Fruit fly (Drosophila melanogaster) whole organism, wandering third instar larva: Measurements from ENCODE around the gene CG42727.

ENCODE experiments used
- Abd-B ChIP-seq: fragments of >200 bp; optimal IDR thresholded peaks from 2 replicates; lab custom pipeline; 2017; ENCODE audit warnings: missing biosample characterization, missing genetic modification characterization
- CG32264 ChIP-seq: fragments of 200-800 bp; sonication (Bioruptor generic); optimal IDR thresholded peaks from 2 replicates; lab custom pipeline; 2016; ENCODE audit warnings: missing biosample characterization, missing genetic modification characterization
- CG9705 ChIP-seq: fragments of 200-800 bp; sonication (Bioruptor generic); optimal IDR thresholded peaks from 2 replicates; lab custom pipeline; 2018; ENCODE audit warnings: missing biosample characterization, mild to moderate bottlenecking, missing genetic modification characterization
- CrebA ChIP-seq: fragments of 200-800 bp; sonication (Bioruptor generic); optimal IDR thresholded peaks from 2 replicates; lab custom pipeline; 2016; ENCODE audit warnings: missing biosample characterization, mild to moderate bottlenecking, missing genetic modification characterization, borderline replicate concordance
- Dfd ChIP-seq: fragments of >200 bp; optimal IDR thresholded peaks from 2 replicates; lab custom pipeline; 2017; ENCODE audit warnings: missing biosample characterization, missing genetic modification characterization
- Dif ChIP-seq: fragments of 200-275, 200-300 bp; sonication (Bioruptor generic); optimal IDR thresholded peaks from 2 replicates; lab custom pipeline; 2018; ENCODE audit warnings: missing biosample characterization, missing genetic modification characterization; ENCODE audit not compliant: partially characterized antibody
- GATAd ChIP-seq: sonication (Bioruptor generic); optimal IDR thresholded peaks from 2 replicates; lab custom pipeline; 2016; ENCODE audit warnings: missing biosample characterization, missing genetic modification characterization
- HLH106 ChIP-seq: fragments of 200-800 bp; optimal IDR thresholded peaks from 3 replicates; lab custom pipeline; 2019; ENCODE audit warnings: missing biosample characterization, mild to moderate bottlenecking, missing genetic modification characterization, moderate library complexity
- Hnf4 ChIP-seq: fragments of 200-800 bp; sonication (Bioruptor generic); optimal IDR thresholded peaks from 2 replicates; lab custom pipeline; 2016; ENCODE audit warnings: missing biosample characterization, mild to moderate bottlenecking, missing genetic modification characterization
- Hr78 ChIP-seq: fragments of >200 bp; optimal IDR thresholded peaks from 2 replicates; lab custom pipeline; 2017; ENCODE audit warnings: missing biosample characterization, missing genetic modification characterization
- Hr83 ChIP-seq: fragments of 200-300 bp; sonication (Bioruptor generic); optimal IDR thresholded peaks from 2 replicates; lab custom pipeline; 2016; ENCODE audit warnings: missing biosample characterization, mild to moderate bottlenecking, missing genetic modification characterization, moderate library complexity; ENCODE audit not compliant: poor library complexity, severe bottlenecking
- Jra ChIP-seq: sonication (Bioruptor generic); optimal IDR thresholded peaks from 2 replicates; lab custom pipeline; 2016; ENCODE audit warnings: missing biosample characterization, missing genetic modification characterization
- Mio ChIP-seq: sonication (Bioruptor generic); optimal IDR thresholded peaks from 2 replicates; lab custom pipeline; 2016; ENCODE audit warnings: missing biosample characterization, missing genetic modification characterization
- Myc ChIP-seq: fragments of >200 bp; optimal IDR thresholded peaks from 2 replicates; lab custom pipeline; 2017
- N ChIP-seq: fragments of >200 bp; optimal IDR thresholded peaks from 2 replicates; lab custom pipeline; 2018; ENCODE audit warnings: missing biosample characterization, missing external identifiers, missing genetic modification characterization
- OdsH ChIP-seq: fragments of 200-800 bp; sonication (Bioruptor generic); optimal IDR thresholded peaks from 2 replicates; lab custom pipeline; 2016; ENCODE audit warnings: missing biosample characterization, mild to moderate bottlenecking, missing genetic modification characterization
- Rel ChIP-seq, 2 experiments: fragments of 200-800 bp; sonication (Bioruptor generic) in 1 of 2; optimal IDR thresholded peaks; 2 replicates in 1 of 2; 3 replicates in 1 of 2; lab custom pipeline; 2016 to 2019; ENCODE audit warnings: mild to moderate bottlenecking in 2 of 2, missing biosample characterization in 2 of 2, missing genetic modification characterization in 2 of 2, moderate library complexity in 1 of 2
- Sp1 ChIP-seq: fragments of 200-800 bp; sonication (Bioruptor generic); optimal IDR thresholded peaks from 3 replicates; lab custom pipeline; 2019; ENCODE audit warnings: missing biosample characterization, mild to moderate bottlenecking, missing genetic modification characterization, moderate library complexity
- Vsx2 ChIP-seq: fragments of 200-300, 225-300 bp; sonication (Bioruptor generic); optimal IDR thresholded peaks from 2 replicates; lab custom pipeline; 2018; ENCODE audit warnings: missing biosample characterization, missing genetic modification characterization; ENCODE audit not compliant: partially characterized antibody
- br ChIP-seq: fragments of 200-800 bp; sonication (Bioruptor generic); optimal IDR thresholded peaks from 2 replicates; lab custom pipeline; 2016; ENCODE audit warnings: missing biosample characterization, missing genetic modification characterization
- brk ChIP-seq: fragments of 200-800 bp; sonication (Bioruptor generic); optimal IDR thresholded peaks from 2 replicates; lab custom pipeline; 2016; ENCODE audit warnings: missing biosample characterization, mild to moderate bottlenecking, missing genetic modification characterization
- dl ChIP-seq, 2 experiments: fragments of 175-275, 200-275 bp in 1 of 2; fragments of 200-275 bp in 1 of 2; sonication (Bioruptor generic); optimal IDR thresholded peaks; lab custom pipeline; 2018; ENCODE audit warnings: mild to moderate bottlenecking in 2 of 2, missing biosample characterization in 2 of 2, missing genetic modification characterization in 2 of 2, moderate library complexity in 2 of 2; ENCODE audit not compliant: partially characterized antibody in 2 of 2, insufficient read depth in 1 of 2
- dmrt93B ChIP-seq: fragments of 200-800 bp; sonication (Bioruptor generic); optimal IDR thresholded peaks from 2 replicates; lab custom pipeline; 2018; ENCODE audit warnings: missing biosample characterization, mild to moderate bottlenecking, missing genetic modification characterization
- dsf ChIP-seq: sonication (Bioruptor generic); optimal IDR thresholded peaks from 2 replicates; lab custom pipeline; 2016; ENCODE audit warnings: missing biosample characterization, missing genetic modification characterization, borderline replicate concordance
- ey ChIP-seq: fragments of 200-800 bp; sonication (Bioruptor generic); optimal IDR thresholded peaks from 2 replicates; lab custom pipeline; 2016; ENCODE audit warnings: missing biosample characterization, missing genetic modification characterization
- foxo ChIP-seq, 2 experiments: fragments of 200-800 bp; sonication (Bioruptor generic); optimal IDR thresholded peaks; 2 replicates in 1 of 2; 3 replicates in 1 of 2; lab custom pipeline; 2016 to 2017; ENCODE audit warnings: missing biosample characterization in 2 of 2, missing genetic modification characterization in 2 of 2
- fru ChIP-seq: fragments of 200-800 bp; sonication (Bioruptor generic); optimal IDR thresholded peaks from 3 replicates; lab custom pipeline; 2016; ENCODE audit warnings: missing biosample characterization, mild to moderate bottlenecking, missing genetic modification characterization
- h ChIP-seq: fragments of 200-800 bp; sonication (Bioruptor generic); optimal IDR thresholded peaks from 3 replicates; lab custom pipeline; 2016; ENCODE audit warnings: missing biosample characterization, mild to moderate bottlenecking, missing genetic modification characterization
- jim ChIP-seq: fragments of 175-275, 200-325 bp; sonication (Bioruptor generic); optimal IDR thresholded peaks from 2 replicates; lab custom pipeline; 2016; ENCODE audit warnings: missing biosample characterization, mild to moderate bottlenecking, missing genetic modification characterization
- lola ChIP-seq: fragments of >200 bp; optimal IDR thresholded peaks from 2 replicates; lab custom pipeline; 2017; ENCODE audit warnings: missing biosample characterization, missing genetic modification characterization
- pan ChIP-seq: fragments of >200 bp; optimal IDR thresholded peaks from 2 replicates; lab custom pipeline; 2017
- psq ChIP-seq: fragments of 200-800 bp; sonication (Bioruptor generic); optimal IDR thresholded peaks from 3 replicates; lab custom pipeline; 2017; ENCODE audit warnings: missing biosample characterization, mild to moderate bottlenecking, missing genetic modification characterization, moderate library complexity
- rgr ChIP-seq: fragments of 200-800 bp; sonication (Bioruptor generic); optimal IDR thresholded peaks from 3 replicates; lab custom pipeline; 2016; ENCODE audit warnings: missing biosample characterization, mild to moderate bottlenecking, missing genetic modification characterization
- sage ChIP-seq: fragments of 200-800 bp; sonication (Bioruptor generic); optimal IDR thresholded peaks from 2 replicates; lab custom pipeline; 2016; ENCODE audit warnings: missing biosample characterization, mild to moderate bottlenecking, missing genetic modification characterization
- sv ChIP-seq: fragments of 200-800 bp; sonication (Bioruptor generic); optimal IDR thresholded peaks from 3 replicates; lab custom pipeline; 2016; ENCODE audit warnings: missing biosample characterization, missing genetic modification characterization
- tai ChIP-seq: sonication (Bioruptor generic); optimal IDR thresholded peaks from 2 replicates; lab custom pipeline; 2016; ENCODE audit warnings: missing biosample characterization, missing genetic modification characterization
- usp ChIP-seq: fragments of >200 bp; optimal IDR thresholded peaks from 2 replicates; lab custom pipeline; 2017; ENCODE audit warnings: missing biosample characterization, missing genetic modification characterization
- woc ChIP-seq: sonication (Bioruptor generic); optimal IDR thresholded peaks from 2 replicates; lab custom pipeline; 2016; ENCODE audit warnings: missing biosample characterization, mild to moderate bottlenecking, missing genetic modification characterization

Gene CG42727

dm6 chr3R:15328083-15328779 lies 19.6 kb upstream of the CG42727 start, which contains the start of the genes CG6236 and ea:
TSS of gene CG6236 (minus strand) at chr3R:15328269.
TSS of gene ea (plus strand) at chr3R:15328729.
- peak; percentile 66 for TF ChIP-seq Myc (lab: Kevin White, UChicago)
- no peak for TF ChIP-seq CG32264 (GFP tag; lab: Kevin White, UChicago)
- TF ChIP-seq, all 38 proteins: peak for 1

dm6 chr3R:15330472-15330871 lies 17.4 kb upstream of the CG42727 start, which contains the start of gene mRpL9:
TSS of gene mRpL9 (plus strand) at chr3R:15330738.
- TF ChIP-seq Dif (GFP tag; lab: Kevin White, UChicago) (no peak), HLH106 (tag; lab: Kevin White, UChicago) (peak; percentile 57), Jra (GFP tag; lab: Kevin White, UChicago) (no peak), ey (GFP tag; lab: Kevin White, UChicago) (peak; percentile 28), Hr83 (GFP tag; lab: Kevin White, UChicago) (peak; percentile 56), dsf (no peak), OdsH (peak; percentile 8), Myc (lab: Kevin White, UChicago) (no peak)
- TF ChIP-seq, all 38 proteins: peak for 4

- TF ChIP-seq dl (GFP tag; optimal IDR thresholded peaks at IDR 0.05; lab: Kevin White, UChicago; ENCODE audit: insufficient read depth in 1 of 2, partially characterized antibody in 2 of 2) = no peak
- peak; percentile 49 for TF ChIP-seq HLH106 (tag; lab: Kevin White, UChicago)
- TF ChIP-seq jim = no peak
- TF ChIP-seq OdsH = peak; percentile 37
- TF ChIP-seq tai (GFP tag; lab: Kevin White, UChicago) = no peak
- TF ChIP-seq CrebA (GFP tag; lab: Kevin White, UChicago) = no peak
- TF ChIP-seq sv (GFP tag; lab: Kevin White, UChicago) = peak; percentile 21
- no peak for TF ChIP-seq Hnf4 (GFP tag; lab: Kevin White, UChicago)
- TF ChIP-seq usp = no peak
- no peak for TF ChIP-seq Jra (GFP tag; lab: Kevin White, UChicago)
- peak; percentile 22 for TF ChIP-seq Sp1 (GFP tag; lab: Kevin White, UChicago)
- TF ChIP-seq Abd-B (GFP tag; lab: Kevin White, UChicago) = no peak
- peak; percentile 79 for TF ChIP-seq Myc (lab: Kevin White, UChicago)
- TF ChIP-seq Dif (GFP tag; lab: Kevin White, UChicago) = no peak
- TF ChIP-seq lola (GFP tag; lab: Kevin White, UChicago) = no peak
- no peak for TF ChIP-seq pan (lab: Kevin White, UChicago)
- TF ChIP-seq rgr (GFP tag; lab: Kevin White, UChicago) = no peak
- no peak for TF ChIP-seq h (GFP tag; lab: Kevin White, UChicago)
- TF ChIP-seq CG9705 (GFP tag; lab: Kevin White, UChicago) = no peak
- TF ChIP-seq GATAd = no peak
- no peak for TF ChIP-seq N (GFP tag; lab: Kevin White, UChicago)
- no peak for TF ChIP-seq foxo (GFP tag; optimal IDR thresholded peaks at IDR 0.05; lab: Kevin White, UChicago)
- no peak for TF ChIP-seq Mio (GFP tag; lab: Kevin White, UChicago)
- TF ChIP-seq br (GFP tag; lab: Kevin White, UChicago) = no peak
- no peak for TF ChIP-seq Vsx2 (GFP tag; lab: Kevin White, UChicago)
- TF ChIP-seq Hr83 (GFP tag; lab: Kevin White, UChicago) = peak; percentile 86
- TF ChIP-seq psq = peak; percentile 4
- no peak for TF ChIP-seq CG32264 (GFP tag; lab: Kevin White, UChicago)
- no peak for TF ChIP-seq dmrt93B (GFP tag; lab: Kevin White, UChicago)
- no peak for TF ChIP-seq sage (GFP tag; lab: Kevin White, UChicago)
- no peak for TF ChIP-seq fru (GFP tag; lab: Kevin White, UChicago)
- TF ChIP-seq Dfd = no peak
- TF ChIP-seq Hr78 (GFP tag; lab: Kevin White, UChicago) = no peak
- TF ChIP-seq ey (GFP tag; lab: Kevin White, UChicago) = no peak
- TF ChIP-seq brk (GFP tag; lab: Kevin White, UChicago) = no peak
- TF ChIP-seq dsf = no peak
- TF ChIP-seq woc (GFP tag; lab: Kevin White, UChicago) = no peak
- no peak for TF ChIP-seq Rel (GFP tag; optimal IDR thresholded peaks at IDR 0.05; lab: Kevin White, UChicago)
- TF ChIP-seq Rel (tag; optimal IDR thresholded peaks at IDR 0.05; lab: Kevin White, UChicago) = peak; percentile 47
- TF ChIP-seq, all 38 proteins: peak for 8
These were observed 14.9 kb upstream of the CG42727 start, which contains the start of the genes Fkbp39 and Cyfip for dm6 chr3R:15332994-15333393. TSS of gene Fkbp39 (minus strand) at chr3R:15333133. TSS of gene Cyfip (plus strand) at chr3R:15333266.
